Worm (Caenorhabditis elegans) whole organism, L2 larva: ENCODE measurements around the gene C47E8.9.

Experiments used
- C34F6.9 ChIP-seq: fragments of 150-350 bp; optimal IDR thresholded peaks from 2 replicates; lab custom pipeline; 2014; ENCODE audit warnings: missing biosample characterization, missing genetic modification characterization
- F13H6.1 ChIP-seq: sonication (generic microtip); optimal IDR thresholded peaks from 2 replicates; lab custom pipeline; 2016; ENCODE audit warnings: missing genetic modification characterization, missing compliant biosample characterization
- R02D3.7 ChIP-seq: fragments of 150-350 bp; optimal IDR thresholded peaks from 2 replicates; lab custom pipeline; 2014; ENCODE audit warnings: missing biosample characterization, missing genetic modification characterization
- Y55F3AM.14 ChIP-seq: fragments of 200-800 bp; sonication (Bioruptor generic); optimal IDR thresholded peaks from 2 replicates; lab custom pipeline; 2018; ENCODE audit warnings: mild to moderate bottlenecking, missing genetic modification characterization, missing compliant biosample characterization
- ZK546.5 ChIP-seq: sonication (generic microtip); optimal IDR thresholded peaks from 2 replicates; lab custom pipeline; 2017; ENCODE audit warnings: missing biosample characterization, missing genetic modification characterization
- alr-1 ChIP-seq: fragments of 150-350 bp; optimal IDR thresholded peaks from 2 replicates; lab custom pipeline; 2014; ENCODE audit warnings: missing biosample characterization, missing genetic modification characterization
- aly-2 ChIP-seq: fragments of 150-350 bp; optimal IDR thresholded peaks from 2 replicates; lab custom pipeline; 2014; ENCODE audit warnings: missing biosample characterization, missing genetic modification characterization
- ama-1 ChIP-seq: fragments of 150-350 bp; optimal IDR thresholded peaks from 2 replicates; lab custom pipeline; 2018; ENCODE audit warnings: inconsistent platforms
- blmp-1 ChIP-seq: sonication (generic microtip); optimal IDR thresholded peaks from 2 replicates; lab custom pipeline; 2017; ENCODE audit warnings: missing genetic modification characterization, mild to moderate bottlenecking, missing compliant biosample characterization, antibody characterized with exemption, moderate library complexity; ENCODE audit not compliant: insufficient read depth
- ceh-16 ChIP-seq: fragments of 150-350 bp; optimal IDR thresholded peaks from 2 replicates; lab custom pipeline; 2014; ENCODE audit warnings: missing biosample characterization, missing genetic modification characterization
- crh-2 ChIP-seq: sonication (generic microtip); optimal IDR thresholded peaks from 2 replicates; lab custom pipeline; 2017; ENCODE audit warnings: missing biosample characterization, missing genetic modification characterization
- dmd-4 ChIP-seq: sonication (generic microtip); optimal IDR thresholded peaks from 2 replicates; lab custom pipeline; 2017; ENCODE audit warnings: missing biosample characterization, missing genetic modification characterization
- elt-1 ChIP-seq: fragments of 150-350 bp; optimal IDR thresholded peaks from 2 replicates; lab custom pipeline; 2014; ENCODE audit warnings: missing biosample characterization, missing genetic modification characterization
- fos-1 ChIP-seq: fragments of 150-350 bp; optimal IDR thresholded peaks from 2 replicates; lab custom pipeline; 2014; ENCODE audit warnings: missing biosample characterization, missing genetic modification characterization
- gmeb-1 ChIP-seq: fragments of 150-350 bp; optimal IDR thresholded peaks from 2 replicates; lab custom pipeline; 2014; ENCODE audit warnings: missing biosample characterization, missing genetic modification characterization
- lin-11 ChIP-seq: fragments of 150-350 bp; sonication (generic microtip); optimal IDR thresholded peaks from 2 replicates; lab custom pipeline; 2014; ENCODE audit warnings: missing biosample characterization, missing genetic modification characterization, inconsistent platforms, mixed read lengths
- lin-13 ChIP-seq: fragments of 150-350 bp; optimal IDR thresholded peaks from 2 replicates; lab custom pipeline; 2014; ENCODE audit warnings: missing biosample characterization, missing genetic modification reagents, missing genetic modification characterization
- mbf-1 ChIP-seq: sonication (generic microtip); optimal IDR thresholded peaks from 2 replicates; lab custom pipeline; 2017; ENCODE audit warnings: missing biosample characterization, missing genetic modification characterization
- mdl-1 ChIP-seq, 2 experiments: fragments of 150-350 bp in 1 of 2; sonication (generic microtip) in 1 of 2; optimal IDR thresholded peaks; 2 replicates each; lab custom pipeline; 2017; ENCODE audit warnings: missing biosample characterization in 2 of 2, missing genetic modification characterization in 2 of 2
- nhr-10 ChIP-seq: sonication (generic microtip); optimal IDR thresholded peaks from 2 replicates; lab custom pipeline; 2017; ENCODE audit warnings: missing biosample characterization, missing genetic modification characterization
- nhr-11 ChIP-seq: fragments of 150-350 bp; optimal IDR thresholded peaks from 2 replicates; lab custom pipeline; 2014; ENCODE audit warnings: missing biosample characterization, missing genetic modification characterization
- nhr-129 ChIP-seq: fragments of 150-350 bp; optimal IDR thresholded peaks from 2 replicates; lab custom pipeline; 2014; ENCODE audit warnings: missing biosample characterization, missing genetic modification characterization
- nhr-21 ChIP-seq: fragments of 150-350 bp; optimal IDR thresholded peaks from 2 replicates; lab custom pipeline; 2014; ENCODE audit warnings: missing biosample characterization, missing genetic modification characterization
- nhr-23 ChIP-seq: fragments of 150-350 bp; optimal IDR thresholded peaks from 2 replicates; lab custom pipeline; 2014; ENCODE audit warnings: missing biosample characterization, missing genetic modification reagents, missing genetic modification characterization
- nhr-25 ChIP-seq: fragments of 150-350 bp; sonication (generic microtip); optimal IDR thresholded peaks from 3 replicates; lab custom pipeline; 2014; ENCODE audit warnings: missing biosample characterization, missing genetic modification characterization
- nhr-6 ChIP-seq: fragments of 150-350 bp; optimal IDR thresholded peaks from 2 replicates; lab custom pipeline; 2014; ENCODE audit warnings: missing biosample characterization, missing genetic modification characterization
- nhr-77 ChIP-seq: fragments of 150-350 bp; optimal IDR thresholded peaks from 2 replicates; lab custom pipeline; 2014; ENCODE audit warnings: missing biosample characterization, missing genetic modification characterization
- peb-1 ChIP-seq: fragments of 150-350 bp; optimal IDR thresholded peaks from 2 replicates; lab custom pipeline; 2014; ENCODE audit warnings: missing biosample characterization, missing genetic modification characterization
- sem-4 ChIP-seq: fragments of 150-350 bp; optimal IDR thresholded peaks from 2 replicates; lab custom pipeline; 2014; ENCODE audit warnings: missing biosample characterization, missing genetic modification reagents, missing genetic modification characterization
- skn-1 ChIP-seq: sonication (generic microtip); optimal IDR thresholded peaks from 2 replicates; lab custom pipeline; 2017; ENCODE audit warnings: missing biosample characterization, missing genetic modification characterization
- sma-3 ChIP-seq: sonication (generic microtip); optimal IDR thresholded peaks from 2 replicates; lab custom pipeline; 2016; ENCODE audit warnings: missing genetic modification reagents, missing genetic modification characterization, missing compliant biosample characterization
- snpc-4 ChIP-seq: fragments of 150-350 bp; optimal IDR thresholded peaks from 2 replicates; lab custom pipeline; 2014; ENCODE audit warnings: missing biosample characterization, missing genetic modification characterization
- unc-39 ChIP-seq: fragments of 150-350 bp; optimal IDR thresholded peaks from 2 replicates; lab custom pipeline; 2014; ENCODE audit warnings: missing biosample characterization, missing genetic modification characterization
- unc-62 ChIP-seq: fragments of 150-350 bp; optimal IDR thresholded peaks from 2 replicates; lab custom pipeline; 2014; ENCODE audit warnings: missing biosample characterization, missing genetic modification reagents, missing genetic modification characterization
- ztf-11 ChIP-seq: sonication (generic microtip); optimal IDR thresholded peaks from 2 replicates; lab custom pipeline; 2017; ENCODE audit warnings: missing biosample characterization, missing genetic modification characterization
- ztf-4 ChIP-seq: fragments of 150-350 bp; optimal IDR thresholded peaks from 2 replicates; lab custom pipeline; 2014; ENCODE audit warnings: missing biosample characterization, missing genetic modification characterization

The C47E8.9 gene

DNA sequence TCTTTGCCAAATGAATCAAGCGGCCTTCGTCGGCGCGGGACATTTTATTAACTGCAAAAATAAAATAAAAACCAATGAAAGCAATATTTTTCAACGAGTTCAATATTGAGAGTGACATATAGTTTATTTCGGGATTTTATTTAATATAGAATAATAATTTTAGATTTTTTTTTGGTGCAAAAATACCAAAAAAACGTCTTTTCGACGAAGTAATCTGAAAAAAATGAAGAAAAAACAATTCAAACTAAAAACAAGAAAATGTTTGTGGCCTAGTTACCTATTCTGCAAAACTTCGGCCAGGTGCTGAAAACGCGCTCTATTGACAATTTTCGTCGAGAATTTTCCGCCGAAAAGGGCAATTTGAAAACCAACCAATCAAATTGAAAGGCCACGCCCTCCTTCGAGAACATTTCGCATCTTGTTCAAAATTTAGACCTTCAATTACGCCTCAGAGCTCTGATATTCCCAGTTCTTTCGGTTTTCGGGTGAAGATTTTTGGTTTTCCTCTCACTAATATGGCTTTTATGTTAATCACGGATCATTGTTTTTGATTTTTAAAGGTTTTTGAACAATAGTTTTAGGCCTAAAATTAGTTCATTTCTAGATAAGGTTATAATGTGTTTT lies 22.4 kb downstream of the C47E8.9 start, which contains the start of gene C47E8.4 (continued):
- peak; percentile 92 for TF ChIP-seq nhr-10 (tag; lab: Kevin White, UChicago)
- peak; percentile 70 for TF ChIP-seq ZK546.5 (tag; lab: Kevin White, UChicago)
- TF ChIP-seq snpc-4 (tag; lab: Kevin White, UChicago): peak; percentile 90
- peak; percentile 68 for TF ChIP-seq ztf-11 (tag; lab: Kevin White, UChicago)
- peak; percentile 89 for TF ChIP-seq blmp-1 (tag; lab: Kevin White, UChicago)
- TF ChIP-seq crh-2 (tag; lab: Kevin White, UChicago): peak; percentile 98
- TF ChIP-seq nhr-77 (tag; lab: Kevin White, UChicago): peak; percentile 83
- no peak for TF ChIP-seq elt-1 (tag; lab: Kevin White, UChicago)
- TF ChIP-seq mbf-1 (tag; lab: Kevin White, UChicago): peak; percentile 54
- peak; percentile 81 for TF ChIP-seq R02D3.7 (tag; lab: Kevin White, UChicago)
- no peak for TF ChIP-seq peb-1 (tag; lab: Kevin White, UChicago)
- TF ChIP-seq ceh-16 (tag; lab: Kevin White, UChicago): peak; percentile 73
- no peak for TF ChIP-seq nhr-11 (tag; lab: Kevin White, UChicago)
- TF ChIP-seq nhr-25: peak; percentile 98
- peak; percentile 11 to 74 for TF ChIP-seq mdl-1 (tag; optimal IDR thresholded peaks at IDR 0.05; lab: Kevin White, UChicago)
- peak; percentile 98 for TF ChIP-seq nhr-21 (tag; lab: Kevin White, UChicago)
- TF ChIP-seq unc-62: peak; percentile 83
- TF ChIP-seq nhr-23 (tag; lab: Kevin White, UChicago): no peak
- TF ChIP-seq alr-1 (tag; lab: Kevin White, UChicago): no peak
- peak; percentile 99 for TF ChIP-seq C34F6.9 (tag; lab: Kevin White, UChicago)
- peak; percentile 94 for TF ChIP-seq Y55F3AM.14 (GFP tag; lab: Kevin White, UChicago)
- peak; percentile 98 for TF ChIP-seq F13H6.1
- TF ChIP-seq sem-4: peak; percentile 98
- no peak for TF ChIP-seq aly-2
- peak; percentile 97 for TF ChIP-seq lin-13 (GFP tag; lab: Kevin White, UChicago)

DNA sequence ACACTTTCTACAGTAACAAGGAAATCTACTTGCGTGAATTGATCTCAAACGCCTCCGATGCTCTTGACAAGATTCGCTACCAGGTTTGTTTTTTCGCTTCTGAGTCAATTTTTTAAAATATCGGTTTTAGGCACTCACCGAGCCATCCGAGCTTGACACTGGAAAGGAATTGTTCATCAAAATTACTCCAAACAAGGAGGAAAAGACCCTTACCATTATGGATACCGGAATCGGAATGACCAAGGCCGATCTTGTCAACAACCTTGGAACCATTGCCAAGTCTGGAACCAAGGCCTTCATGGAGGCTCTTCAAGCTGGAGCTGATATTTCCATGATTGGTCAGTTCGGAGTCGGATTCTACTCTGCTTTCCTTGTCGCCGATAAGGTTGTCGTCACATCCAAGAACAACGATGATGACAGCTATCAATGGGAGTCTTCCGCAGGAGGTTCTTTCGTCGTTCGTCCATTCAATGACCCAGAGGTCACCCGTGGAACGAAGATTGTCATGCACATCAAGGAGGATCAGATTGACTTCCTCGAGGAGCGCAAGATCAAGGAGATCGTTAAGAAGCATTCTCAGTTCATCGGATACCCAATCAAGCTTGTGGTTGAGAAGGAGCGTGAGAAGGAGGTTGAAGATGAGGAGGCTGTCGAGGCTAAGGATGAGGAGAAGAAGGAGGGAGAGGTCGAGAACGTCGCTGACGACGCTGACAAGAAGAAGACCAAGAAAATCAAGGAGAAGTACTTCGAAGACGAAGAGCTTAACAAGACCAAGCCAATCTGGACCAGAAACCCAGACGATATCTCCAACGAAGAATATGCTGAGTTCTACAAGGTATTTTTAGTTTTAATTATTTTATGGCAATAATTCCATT lies 23.4 kb downstream of the C47E8.9 start:
- TF ChIP-seq dmd-4 (tag; lab: Kevin White, UChicago) (no peak), ztf-4 (no peak), snpc-4 (tag; lab: Kevin White, UChicago) (no peak), aly-2 (no peak), nhr-6 (tag; lab: Kevin White, UChicago) (no peak), C34F6.9 (tag; lab: Kevin White, UChicago) (no peak), elt-1 (tag; lab: Kevin White, UChicago) (no peak), skn-1 (tag; lab: Kevin White, UChicago) (peak; percentile 12), ama-1 (lab: Kevin White, UChicago) (peak; percentile 90), peb-1 (tag; lab: Kevin White, UChicago) (no peak), ceh-16 (tag; lab: Kevin White, UChicago) (no peak), nhr-21 (tag; lab: Kevin White, UChicago) (no peak), mbf-1 (tag; lab: Kevin White, UChicago) (no peak), nhr-129 (tag; lab: Kevin White, UChicago) (peak; percentile 32)

DNA sequence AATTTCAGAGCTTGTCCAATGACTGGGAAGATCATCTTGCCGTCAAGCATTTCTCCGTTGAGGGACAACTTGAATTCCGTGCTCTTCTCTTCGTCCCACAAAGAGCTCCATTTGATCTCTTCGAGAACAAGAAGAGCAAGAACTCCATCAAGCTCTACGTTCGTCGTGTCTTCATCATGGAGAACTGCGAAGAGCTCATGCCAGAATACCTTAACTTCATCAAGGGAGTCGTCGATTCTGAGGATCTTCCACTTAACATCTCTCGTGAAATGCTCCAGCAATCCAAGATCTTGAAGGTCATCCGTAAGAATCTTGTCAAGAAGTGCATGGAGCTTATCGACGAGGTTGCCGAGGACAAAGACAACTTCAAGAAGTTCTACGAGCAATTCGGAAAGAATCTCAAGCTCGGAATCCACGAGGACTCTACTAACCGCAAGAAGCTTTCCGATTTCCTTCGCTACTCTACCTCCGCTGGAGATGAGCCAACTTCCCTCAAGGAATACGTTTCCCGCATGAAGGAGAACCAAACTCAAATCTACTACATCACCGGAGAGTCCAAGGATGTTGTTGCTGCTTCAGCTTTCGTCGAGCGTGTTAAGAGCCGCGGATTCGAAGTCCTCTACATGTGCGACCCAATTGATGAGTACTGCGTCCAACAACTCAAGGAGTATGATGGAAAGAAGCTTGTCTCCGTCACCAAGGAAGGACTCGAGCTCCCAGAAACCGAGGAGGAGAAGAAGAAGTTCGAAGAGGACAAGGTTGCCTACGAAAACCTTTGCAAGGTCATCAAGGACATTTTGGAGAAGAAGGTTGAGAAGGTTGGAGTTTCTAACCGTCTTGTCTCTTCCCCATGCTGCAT lies 24.2 kb downstream of the C47E8.9 start:
- TF ChIP-seq blmp-1 (tag; lab: Kevin White, UChicago) (no peak), nhr-23 (tag; lab: Kevin White, UChicago) (no peak), ztf-11 (tag; lab: Kevin White, UChicago) (no peak), unc-62 (no peak), sma-3 (GFP tag; lab: Kevin White, UChicago) (no peak), fos-1 (tag; lab: Kevin White, UChicago) (no peak), sem-4 (no peak), nhr-25 (no peak), gmeb-1 (tag; lab: Kevin White, UChicago) (no peak), ztf-4 (peak; percentile 16), F13H6.1 (no peak), nhr-21 (tag; lab: Kevin White, UChicago) (no peak), unc-39 (tag; lab: Kevin White, UChicago) (no peak), skn-1 (tag; lab: Kevin White, UChicago) (peak; percentile 21), C34F6.9 (tag; lab: Kevin White, UChicago) (no peak), ama-1 (lab: Kevin White, UChicago) (peak; percentile 60), lin-11 (tag; lab: Kevin White, UChicago) (peak; percentile 56)
